Worm (Caenorhabditis elegans): ENCODE measurements around the gene K09E2.3.

DNA sequence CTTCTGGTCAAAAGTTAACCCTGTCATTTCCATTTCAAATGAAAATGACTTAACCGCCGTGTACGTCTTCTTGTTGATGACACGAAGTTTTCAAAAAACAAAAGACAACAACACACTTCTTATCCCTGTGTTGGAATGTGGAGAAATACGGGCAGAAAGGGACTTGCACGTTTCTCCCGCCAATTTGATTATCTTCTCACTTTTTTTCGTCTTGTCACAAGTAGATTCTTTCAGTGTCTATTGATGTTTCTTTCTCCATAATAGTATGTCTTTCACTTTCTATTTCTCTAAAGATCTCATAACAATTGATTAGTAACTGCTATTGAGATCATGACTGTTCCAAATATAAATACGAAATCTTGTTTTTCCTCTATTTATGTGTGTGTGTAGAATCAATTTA lies 13.4 kb upstream of the K09E2.3 start:
- no peak for TF ChIP-seq pes-1 (GFP tag; IDR thresholded peaks at IDR 0.05)
- TF ChIP-seq flt-1 (GFP tag; IDR thresholded peaks at IDR 0.05): no peak
- no peak for TF ChIP-seq B0310.2 (tag; optimal IDR thresholded peaks at IDR 0.05)
- no peak for TF ChIP-seq ceh-13 (GFP tag; optimal IDR thresholded peaks at IDR 0.05)
- TF ChIP-seq tbx-11 (GFP tag; IDR thresholded peaks at IDR 0.05): no peak
- TF ChIP-seq hmbx-1 (tag; optimal IDR thresholded peaks at IDR 0.05): no peak
- TF ChIP-seq F13C5.2 (tag; optimal IDR thresholded peaks at IDR 0.05): no peak
- TF ChIP-seq ceh-36 (tag; optimal IDR thresholded peaks at IDR 0.05): no peak
- no peak for TF ChIP-seq ama-1 (optimal IDR thresholded peaks at IDR 0.05)
- TF ChIP-seq aly-1 (tag; optimal IDR thresholded peaks at IDR 0.05): no peak
- TF ChIP-seq ets-7 (tag; optimal IDR thresholded peaks at IDR 0.05): no peak
- TF ChIP-seq sea-1 (GFP tag; conservative IDR thresholded peaks at IDR 0.05): no peak
- no peak for TF ChIP-seq tra-4 (tag; optimal IDR thresholded peaks at IDR 0.05)
- TF ChIP-seq hmg-4 (GFP tag; optimal IDR thresholded peaks at IDR 0.05): no peak
